Worm (Caenorhabditis elegans): ENCODE measurements around the gene lys-3.

ce11 chrV:10277579-10277978 is 5.8 kb downstream of the lys-3 start, which contains the start of gene lys-1:
- TF ChIP-seq him-1 (tag; optimal IDR thresholded peaks at IDR 0.05) (no peak), dao-5 (tag; optimal IDR thresholded peaks at IDR 0.05) (no peak), W03F9.2 (tag; optimal IDR thresholded peaks at IDR 0.05) (no peak)

All from whole organism, L4/young adult.